Worm (Caenorhabditis elegans): ENCODE results near the gene toc-1.
A peak's percentile ranks its signal among the peaks of the same experiment; 100 is the strongest.

toc-1 gene

DNA sequence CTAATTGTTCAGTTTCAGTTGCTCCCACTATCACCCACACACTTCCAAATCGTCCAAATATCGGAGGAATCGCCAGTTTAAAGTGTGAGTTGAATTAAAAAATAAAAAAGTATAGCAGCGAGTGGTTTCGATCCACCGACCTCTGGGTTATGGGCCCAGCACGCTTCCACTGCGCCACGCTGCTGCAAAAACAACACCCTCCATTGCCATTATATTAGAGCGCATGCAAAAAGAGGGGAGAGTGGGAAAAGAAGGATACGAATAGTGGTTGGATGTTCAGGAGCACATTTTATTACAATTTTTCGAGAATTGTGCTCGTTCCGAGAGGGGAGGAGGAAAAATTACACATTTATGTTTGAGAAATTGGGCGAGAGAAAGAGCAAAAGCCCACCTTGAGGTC, 19.8 kb downstream of the toc-1 start (continued):
- TF ChIP-seq tbx-2 (tag; optimal IDR thresholded peaks at IDR 0.05) = peak; percentile 57
- peak; percentile 81 for TF ChIP-seq rnt-1 (tag; optimal IDR thresholded peaks at IDR 0.05)
- peak; percentile 34 for TF ChIP-seq zip-4 (GFP tag; optimal IDR thresholded peaks at IDR 0.05)
- TF ChIP-seq nhr-237 (tag; optimal IDR thresholded peaks at IDR 0.05) = no peak
- TF ChIP-seq skn-1 (tag; optimal IDR thresholded peaks at IDR 0.05) = peak; percentile 59
- no peak for TF ChIP-seq unc-62 (GFP tag; optimal IDR thresholded peaks at IDR 0.05)
- no peak for TF ChIP-seq hpl-2 (GFP tag; optimal IDR thresholded peaks at IDR 0.05)
- TF ChIP-seq lin-39 (tag; optimal IDR thresholded peaks at IDR 0.05) = peak; percentile 43
- peak; percentile 52 for TF ChIP-seq ztf-4 (tag; optimal IDR thresholded peaks at IDR 0.05)
- TF ChIP-seq aly-2 (tag; optimal IDR thresholded peaks at IDR 0.05) = no peak
- no peak for TF ChIP-seq F16B12.6 (tag; optimal IDR thresholded peaks at IDR 0.05)
- 0 out of 2 replicates have a peak, but pooled peaks have one; percentile 8 for TF ChIP-seq ceh-88 (GFP tag; IDR thresholded peaks at IDR 0.05)
- TF ChIP-seq nhr-84 (tag; optimal IDR thresholded peaks at IDR 0.05) = no peak
- peak; percentile 12 to 43 (median 26) for TF ChIP-seq dpl-1 (GFP tag; optimal IDR thresholded peaks at IDR 0.05)
- TF ChIP-seq ets-5 (GFP tag; IDR thresholded peaks at IDR 0.05) = no peak
- TF ChIP-seq isw-1 (GFP tag; IDR thresholded peaks at IDR 0.05) = no peak; the same call in 1 of the 2 replicates
- no peak for TF ChIP-seq nhr-11 (tag; optimal IDR thresholded peaks at IDR 0.05)
- TF ChIP-seq hlh-17 (GFP tag; optimal IDR thresholded peaks at IDR 0.05; ENCODE audit: borderline replicate concordance) = no peak
- TF ChIP-seq ceh-8 (GFP tag; optimal IDR thresholded peaks at IDR 0.05) = peak; percentile 31
- peak in 1 of 2 experiments; percentile 51 for TF ChIP-seq ztf-11 (tag; optimal IDR thresholded peaks at IDR 0.05)
- 0 out of 2 replicates have a peak, but pooled peaks have one; percentile 27 for TF ChIP-seq unc-98 (GFP tag; IDR thresholded peaks at IDR 0.05)
- peak; percentile 74 for TF ChIP-seq nhr-47 (tag; optimal IDR thresholded peaks at IDR 0.05)
- peak; percentile 81 for TF ChIP-seq nhr-19 (GFP tag; conservative IDR thresholded peaks at IDR 0.05)
- no peak for TF ChIP-seq hlh-4 (tag; optimal IDR thresholded peaks at IDR 0.05)
- TF ChIP-seq nhr-28 (tag; optimal IDR thresholded peaks at IDR 0.05) = no peak
- TF ChIP-seq xbp-1 (tag; optimal IDR thresholded peaks at IDR 0.05) = peak; percentile 57
- no peak for TF ChIP-seq tlp-1 (tag; optimal IDR thresholded peaks at IDR 0.05)
- peak; percentile 76 for TF ChIP-seq dsc-1 (tag; optimal IDR thresholded peaks at IDR 0.05)
- TF ChIP-seq C34B4.2 (tag; optimal IDR thresholded peaks at IDR 0.05) = no peak
- TF ChIP-seq vab-15 (tag; optimal IDR thresholded peaks at IDR 0.05) = peak; percentile 27
- peak; percentile 65 for TF ChIP-seq swsn-7 (tag; optimal IDR thresholded peaks at IDR 0.05)

DNA sequence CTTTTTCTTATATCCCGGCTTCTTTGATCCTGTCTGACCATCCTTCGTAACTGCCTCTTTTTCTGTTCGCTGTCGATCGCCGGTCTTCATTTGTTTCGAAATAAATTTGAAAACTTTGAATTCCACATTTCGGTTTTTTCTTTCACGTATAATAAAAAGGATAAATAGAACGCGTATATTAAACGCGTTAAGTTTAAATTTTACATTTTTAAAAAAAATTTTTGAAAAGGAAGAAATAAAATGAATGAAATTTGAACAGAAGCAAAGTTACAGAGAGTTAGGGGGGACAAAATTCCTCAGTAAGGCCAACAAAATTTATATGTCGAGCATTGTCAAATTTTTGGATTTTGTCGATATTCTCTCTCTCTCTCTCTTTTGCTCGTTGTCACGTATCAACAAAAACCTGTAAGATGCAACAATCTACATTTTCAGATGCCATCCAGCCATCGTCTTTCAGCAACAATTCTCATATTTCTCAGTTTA, 26.8 kb downstream of the toc-1 start, which contains the start of the genes T15B12.2 and F52C9.5:
TSS of gene T15B12.2 (minus strand) at position 101 of the 483 bp plus-strand sequence.
TSS of gene F52C9.5 (plus strand) at position 433 of the 483 bp plus-strand sequence.
- no peak for TF ChIP-seq alr-1 (tag; optimal IDR thresholded peaks at IDR 0.05; ENCODE audit: borderline replicate concordance)
- TF ChIP-seq ces-1 (GFP tag; optimal IDR thresholded peaks at IDR 0.05) = no peak

DNA sequence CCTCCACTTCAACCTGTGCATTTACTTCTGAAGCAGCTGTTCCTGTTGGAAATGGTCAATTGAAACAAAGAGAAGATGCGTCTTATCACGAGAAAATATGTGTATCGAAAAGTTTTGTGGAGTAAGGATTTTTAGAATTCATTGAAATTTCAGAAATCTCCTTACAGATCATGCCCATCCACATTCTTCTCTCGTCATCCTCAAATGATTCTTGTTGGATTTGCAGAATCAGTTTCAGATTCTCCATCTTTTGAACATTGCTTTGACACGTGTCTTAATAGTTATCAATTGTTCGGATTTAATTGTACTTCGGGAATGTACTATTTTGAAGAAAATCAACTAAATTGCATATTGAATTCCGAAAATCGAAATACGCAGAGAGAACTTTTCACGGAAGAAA, 29.0 kb downstream of the toc-1 start:
- TF ChIP-seq ztf-4 (tag; optimal IDR thresholded peaks at IDR 0.05) (no peak), elt-2 (tag; optimal IDR thresholded peaks at IDR 0.05) (no peak), dsc-1 (tag; optimal IDR thresholded peaks at IDR 0.05) (no peak), nhr-28 (tag; optimal IDR thresholded peaks at IDR 0.05) (no peak), blmp-1 (tag; optimal IDR thresholded peaks at IDR 0.05) (no peak), nhr-237 (tag; optimal IDR thresholded peaks at IDR 0.05) (no peak), mep-1 (tag; optimal IDR thresholded peaks at IDR 0.05) (no peak), sox-4 (tag; optimal IDR thresholded peaks at IDR 0.05) (no peak), lin-35 (GFP tag; optimal IDR thresholded peaks at IDR 0.05) (no peak), nhr-76 (tag; optimal IDR thresholded peaks at IDR 0.05) (no peak), mab-9 (GFP tag; IDR thresholded peaks at IDR 0.05) (no peak), elt-3 (tag; optimal IDR thresholded peaks at IDR 0.05) (no peak), nhr-77 (tag; optimal IDR thresholded peaks at IDR 0.05) (no peak)

All from whole organism, L1 larva.